Worm (Caenorhabditis elegans): ENCODE data around the gene clec-164.

The clec-164 gene

ce11 chrIV:762486-763376 lies 46.3 kb downstream of the clec-164 start:
- TF ChIP-seq snpc-4 (tag; optimal IDR thresholded peaks at IDR 0.05) (no peak), ceh-83 (GFP tag; optimal IDR thresholded peaks at IDR 0.05) (no peak), lin-32 (GFP tag; optimal IDR thresholded peaks at IDR 0.05) (no peak), drap-1 (GFP tag; optimal IDR thresholded peaks at IDR 0.05) (no peak), unc-39 (tag; optimal IDR thresholded peaks at IDR 0.05) (no peak), sptf-1 (tag; optimal IDR thresholded peaks at IDR 0.05) (no peak), mep-1 (tag; optimal IDR thresholded peaks at IDR 0.05) (no peak)

ce11 chrIV:763377-764063 lies 47.1 kb downstream of the clec-164 start, which contains the start of gene col-103:
Gene col-103, minus strand, starts transcription at chrIV:763678.
- TF ChIP-seq elt-1 (tag; optimal IDR thresholded peaks at IDR 0.05; ENCODE audit: borderline replicate concordance, insufficient read depth) (no peak), hlh-1 (tag; optimal IDR thresholded peaks at IDR 0.05) (no peak), flh-1 (GFP tag; optimal IDR thresholded peaks at IDR 0.05) (no peak), ceh-39 (tag; optimal IDR thresholded peaks at IDR 0.05) (no peak), nhr-28 (tag; optimal IDR thresholded peaks at IDR 0.05) (no peak), cnd-1 (tag; optimal IDR thresholded peaks at IDR 0.05) (no peak), tbx-8 (GFP tag; optimal IDR thresholded peaks at IDR 0.05) (no peak), nhr-76 (tag; optimal IDR thresholded peaks at IDR 0.05) (no peak), elt-3 (tag; optimal IDR thresholded peaks at IDR 0.05) (no peak), bed-3 (GFP tag; optimal IDR thresholded peaks at IDR 0.05) (no peak), unc-39 (tag; optimal IDR thresholded peaks at IDR 0.05) (no peak), snpc-4 (tag; optimal IDR thresholded peaks at IDR 0.05) (no peak)

Data from whole organism, mixed stage, embryonic.